Fruit fly (Drosophila melanogaster): ENCODE data around the gene CG43610.

Gene CG43610

DNA sequence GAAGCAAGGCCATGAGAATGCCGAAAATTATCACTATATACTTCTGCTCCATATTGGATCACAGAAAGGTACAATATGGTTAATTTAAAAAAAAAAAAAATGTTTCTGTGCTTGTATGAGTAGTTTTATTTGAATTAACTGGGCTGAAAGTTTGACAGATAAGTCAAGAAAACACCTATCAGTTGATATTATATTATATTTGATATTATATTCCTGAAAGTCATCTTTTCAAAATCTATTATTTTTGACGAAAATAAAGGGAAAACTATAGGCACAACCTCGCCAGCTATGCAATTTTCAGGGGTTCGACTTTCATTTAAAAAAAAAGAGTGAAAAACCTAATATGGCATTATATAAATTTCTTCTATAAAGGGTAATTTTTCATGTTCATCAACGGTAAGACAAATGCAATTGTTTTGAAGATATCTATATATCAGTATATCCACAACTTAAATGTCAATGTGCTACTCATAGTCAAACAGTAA, at the start of gene CG43610, which contains the start of gene nrv2:
TSS of gene CG43610 (plus strand) at position 435 of the 485 bp plus-strand sequence.
TSS of gene nrv2 (minus strand) at position 101 of the 485 bp plus-strand sequence.
- TF ChIP-seq kay (GFP tag; ENCODE audit: borderline replicate concordance) (peak; percentile 45), cnc (optimal IDR thresholded peaks at IDR 0.05) (no peak), CG7101 (tag; optimal IDR thresholded peaks at IDR 0.05) (no peak)

DNA sequence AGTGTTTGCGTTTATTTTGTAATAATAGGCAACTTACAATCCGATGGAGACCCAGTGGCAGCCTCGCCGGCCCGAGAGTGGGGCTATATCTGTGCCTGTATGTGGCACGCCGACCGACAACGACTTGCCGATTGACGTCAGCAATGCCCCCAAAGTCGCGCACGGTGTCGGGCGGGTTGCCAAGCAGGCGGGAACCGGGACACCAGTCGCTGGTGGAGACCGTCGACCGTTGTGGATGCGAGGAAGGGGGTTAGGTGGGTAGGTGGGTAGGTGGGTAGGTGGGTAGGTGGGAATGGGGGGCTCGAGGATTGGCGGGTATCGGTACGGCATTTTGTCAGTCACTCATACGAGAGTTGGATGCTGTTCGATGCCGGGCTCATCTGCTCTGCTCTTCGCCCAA, 48.0 kb upstream of the CG43610 start:
- TF ChIP-seq CG1620 (GFP tag; optimal IDR thresholded peaks at IDR 0.05), result no peak
- TF ChIP-seq CG12768 (GFP tag; optimal IDR thresholded peaks at IDR 0.05), result no peak
- TF ChIP-seq Crg-1 (GFP tag; optimal IDR thresholded peaks at IDR 0.05), result no peak
- no peak for TF ChIP-seq Hr96 (GFP tag; optimal IDR thresholded peaks at IDR 0.05)
- TF ChIP-seq CG7101 (tag; optimal IDR thresholded peaks at IDR 0.05), result no peak
- no peak for TF ChIP-seq CG7045 (GFP tag; optimal IDR thresholded peaks at IDR 0.05)
- TF ChIP-seq tj (GFP tag; optimal IDR thresholded peaks at IDR 0.05), result no peak
- no peak for TF ChIP-seq ovo (GFP tag; optimal IDR thresholded peaks at IDR 0.05)
- TF ChIP-seq bab1 (GFP tag; optimal IDR thresholded peaks at IDR 0.05), result no peak

DNA sequence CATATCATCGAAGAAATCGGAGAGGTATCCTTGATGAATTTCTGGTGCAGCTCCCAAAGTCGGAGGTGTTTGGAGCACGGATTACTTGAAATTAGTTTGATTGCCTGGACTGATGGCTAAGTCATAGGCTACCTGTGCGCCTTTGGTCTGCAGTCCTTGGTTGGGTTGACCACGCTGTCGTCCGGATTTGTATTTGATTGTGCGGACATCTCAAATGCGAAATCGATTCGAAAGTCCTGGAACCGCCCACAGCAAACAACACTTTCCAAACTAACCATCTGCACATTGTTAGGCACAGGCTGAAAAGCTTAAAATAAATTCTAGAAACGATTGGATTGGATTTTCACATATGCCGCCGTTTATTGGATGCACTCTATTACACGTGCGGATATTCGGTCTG, 39.5 kb upstream of the CG43610 start, which contains the start of gene CG11322:
TSS of gene CG11322 (minus strand) at position 101 of the 400 bp plus-strand sequence.
- TF ChIP-seq toe (GFP tag; optimal IDR thresholded peaks at IDR 0.05) (no peak), Hr96 (GFP tag; optimal IDR thresholded peaks at IDR 0.05) (no peak), CG14711 (tag; optimal IDR thresholded peaks at IDR 0.05) (no peak), tj (GFP tag; optimal IDR thresholded peaks at IDR 0.05) (no peak), cnc (optimal IDR thresholded peaks at IDR 0.05) (no peak)

DNA sequence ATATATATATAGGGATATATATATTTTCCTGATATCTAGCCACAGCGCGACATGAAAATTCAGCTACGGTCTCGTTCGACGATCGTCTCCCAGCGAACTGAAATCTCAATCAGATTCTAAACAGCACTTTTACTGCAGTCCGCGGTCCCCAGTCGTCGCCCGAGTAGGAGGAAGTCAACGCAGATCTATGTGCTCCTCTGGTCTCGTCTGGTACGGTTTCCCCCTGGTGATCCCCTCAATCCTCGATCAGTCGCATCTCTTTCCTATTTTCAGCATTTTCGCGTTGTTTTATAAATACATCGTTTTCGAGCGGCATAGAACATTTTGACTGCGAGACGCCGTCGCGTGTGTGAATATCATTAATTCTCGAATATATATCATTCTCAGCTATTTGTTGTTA, 26.3 kb upstream of the CG43610 start, which contains the start of gene LUBEL:
TSS of gene LUBEL (minus strand) at position 101 of the 400 bp plus-strand sequence.
- TF ChIP-seq kay (GFP tag; ENCODE audit: borderline replicate concordance), result no peak
- no peak for TF ChIP-seq CG7045 (GFP tag; optimal IDR thresholded peaks at IDR 0.05)
- no peak for TF ChIP-seq Clk (GFP tag; optimal IDR thresholded peaks at IDR 0.05)
- no peak for TF ChIP-seq cnc (optimal IDR thresholded peaks at IDR 0.05)
- TF ChIP-seq CG12768 (GFP tag; optimal IDR thresholded peaks at IDR 0.05), result no peak
- no peak for TF ChIP-seq ovo (GFP tag; optimal IDR thresholded peaks at IDR 0.05)
- TF ChIP-seq CG33017 (tag; optimal IDR thresholded peaks at IDR 0.05), result no peak
- no peak for TF ChIP-seq CG14711 (tag; optimal IDR thresholded peaks at IDR 0.05)
- no peak for TF ChIP-seq toe (GFP tag; optimal IDR thresholded peaks at IDR 0.05)
- TF ChIP-seq CG5204 (GFP tag; optimal IDR thresholded peaks at IDR 0.05), result no peak
- no peak for TF ChIP-seq pad (GFP tag; optimal IDR thresholded peaks at IDR 0.05)
- no peak for TF ChIP-seq Crg-1 (GFP tag; optimal IDR thresholded peaks at IDR 0.05)
- no peak for TF ChIP-seq bab1 (GFP tag; optimal IDR thresholded peaks at IDR 0.05)
- TF ChIP-seq CG11617 (GFP tag; optimal IDR thresholded peaks at IDR 0.05), result no peak
- no peak for TF ChIP-seq CG1620 (GFP tag; optimal IDR thresholded peaks at IDR 0.05)
- TF ChIP-seq Mnt (GFP tag; optimal IDR thresholded peaks at IDR 0.05), result no peak
- TF ChIP-seq tj (GFP tag; optimal IDR thresholded peaks at IDR 0.05), result no peak
- no peak for TF ChIP-seq cic (GFP tag; optimal IDR thresholded peaks at IDR 0.05)

DNA sequence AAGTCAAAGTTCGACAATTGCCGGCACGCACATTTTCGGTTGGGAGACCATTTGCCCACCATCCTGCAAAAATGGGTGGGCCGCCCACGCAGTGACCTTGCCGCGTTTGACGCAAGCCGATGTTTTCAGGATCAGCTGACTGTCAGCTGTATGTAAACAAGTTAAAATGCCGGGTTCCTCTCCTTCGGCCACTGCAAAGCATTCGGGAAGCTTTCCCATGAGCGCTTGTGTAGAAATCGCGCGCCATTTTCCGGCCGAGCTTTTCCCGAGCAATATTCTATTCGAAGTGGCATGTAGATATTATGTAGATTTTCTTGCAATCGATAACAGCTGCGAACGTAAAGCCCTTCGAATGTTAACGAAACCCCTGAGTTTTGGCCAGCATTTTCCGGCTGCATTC, 25.4 kb upstream of the CG43610 start, which contains the start of gene CG17378:
TSS of gene CG17378 (plus strand) at position 397 of the 400 bp plus-strand sequence.
- TF ChIP-seq CG33017 (tag; optimal IDR thresholded peaks at IDR 0.05), result no peak
- no peak for TF ChIP-seq cnc (optimal IDR thresholded peaks at IDR 0.05)
- no peak for TF ChIP-seq CG7045 (GFP tag; optimal IDR thresholded peaks at IDR 0.05)
- TF ChIP-seq CG14711 (tag; optimal IDR thresholded peaks at IDR 0.05), result no peak
- no peak for TF ChIP-seq CG12768 (GFP tag; optimal IDR thresholded peaks at IDR 0.05)
- no peak for TF ChIP-seq bab1 (GFP tag; optimal IDR thresholded peaks at IDR 0.05)
- TF ChIP-seq toe (GFP tag; optimal IDR thresholded peaks at IDR 0.05), result no peak
- TF ChIP-seq Mnt (GFP tag; optimal IDR thresholded peaks at IDR 0.05), result no peak
- TF ChIP-seq Hr96 (GFP tag; optimal IDR thresholded peaks at IDR 0.05), result no peak
- no peak for TF ChIP-seq Crg-1 (GFP tag; optimal IDR thresholded peaks at IDR 0.05)
- no peak for TF ChIP-seq CG5204 (GFP tag; optimal IDR thresholded peaks at IDR 0.05)
- TF ChIP-seq CG11617 (GFP tag; optimal IDR thresholded peaks at IDR 0.05), result no peak
- no peak for TF ChIP-seq ovo (GFP tag; optimal IDR thresholded peaks at IDR 0.05)
- TF ChIP-seq tj (GFP tag; optimal IDR thresholded peaks at IDR 0.05), result no peak
- TF ChIP-seq Clk (GFP tag; optimal IDR thresholded peaks at IDR 0.05), result no peak
- no peak for TF ChIP-seq pad (GFP tag; optimal IDR thresholded peaks at IDR 0.05)

DNA sequence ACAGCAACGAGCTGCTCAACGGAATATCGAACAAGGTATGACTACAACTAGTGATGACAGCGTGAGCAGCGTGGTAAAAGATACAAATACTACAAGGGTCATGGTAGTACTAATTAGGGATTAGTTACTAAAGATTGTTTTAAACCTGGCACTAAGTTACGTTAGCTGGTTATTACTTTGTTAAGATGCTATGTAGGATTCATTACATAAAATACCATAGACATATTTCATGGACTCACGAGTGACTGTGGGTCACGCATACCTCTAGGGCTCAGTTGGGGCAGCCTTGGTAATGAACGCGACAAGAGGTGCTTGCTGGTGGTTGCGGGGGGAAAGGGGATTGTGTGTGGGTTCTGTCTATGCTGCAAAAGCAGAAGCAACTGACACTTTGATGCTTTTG, 24.1 kb upstream of the CG43610 start:
- no peak for TF ChIP-seq ovo (GFP tag; optimal IDR thresholded peaks at IDR 0.05)
- TF ChIP-seq Hr96 (GFP tag; optimal IDR thresholded peaks at IDR 0.05), result peak; percentile 4
- peak; percentile 12 for TF ChIP-seq tj (GFP tag; optimal IDR thresholded peaks at IDR 0.05)
- TF ChIP-seq CG5204 (GFP tag; optimal IDR thresholded peaks at IDR 0.05), result peak; percentile 22
- no peak for TF ChIP-seq Crg-1 (GFP tag; optimal IDR thresholded peaks at IDR 0.05)
- peak; percentile 16 for TF ChIP-seq CG7045 (GFP tag; optimal IDR thresholded peaks at IDR 0.05)
- no peak for TF ChIP-seq toe (GFP tag; optimal IDR thresholded peaks at IDR 0.05)
- peak; percentile 13 for TF ChIP-seq CG33017 (tag; optimal IDR thresholded peaks at IDR 0.05)

DNA sequence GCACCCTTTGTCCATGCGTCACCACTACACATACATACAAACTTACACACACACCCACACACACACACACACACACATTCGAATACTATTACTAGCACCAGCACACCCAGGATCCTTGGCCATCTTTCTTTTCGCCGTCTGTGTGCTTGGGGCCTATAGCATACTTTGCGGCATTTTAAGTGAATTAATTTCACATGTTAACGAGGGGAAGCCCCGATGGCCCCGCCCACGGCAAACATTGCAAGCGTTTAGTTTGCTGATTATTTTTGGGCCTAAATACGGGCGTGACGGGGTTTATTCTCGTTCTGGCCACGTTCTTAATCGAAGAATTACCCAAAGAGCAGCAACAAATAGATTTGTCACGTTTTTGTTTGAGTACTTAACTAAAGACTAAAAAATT, 15.6 kb upstream of the CG43610 start:
- TF ChIP-seq pad (GFP tag; optimal IDR thresholded peaks at IDR 0.05) (peak; percentile 26), bab1 (GFP tag; optimal IDR thresholded peaks at IDR 0.05) (no peak)

Measured in whole organism, adult.